Fruit fly (Drosophila melanogaster): ENCODE measurements around the gene CG13073.

DNA sequence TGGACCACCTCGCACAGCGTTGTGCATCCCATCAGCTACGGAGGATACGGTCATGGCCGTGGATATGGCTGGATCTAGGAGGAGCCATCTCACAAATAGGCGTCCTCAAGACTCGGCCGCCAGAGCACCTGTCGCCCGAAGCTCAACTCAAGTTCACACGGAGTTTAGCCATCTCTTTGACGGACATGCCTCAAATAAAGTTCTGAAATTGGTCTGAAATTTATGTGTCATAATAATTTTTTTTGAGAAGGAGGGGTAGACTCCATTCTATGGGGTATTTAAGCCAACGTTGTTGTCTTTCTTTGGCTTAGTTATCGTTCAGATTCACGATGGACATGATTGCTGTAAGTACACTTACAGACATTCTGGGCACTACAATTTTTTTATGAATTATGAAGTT, 45.9 kb upstream of the CG13073 start, which contains the start of gene CG13070:
- TF ChIP-seq pad (GFP tag; optimal IDR thresholded peaks at IDR 0.05) = no peak
- TF ChIP-seq ovo (GFP tag; optimal IDR thresholded peaks at IDR 0.05) = no peak

Data from whole organism, adult.